Worm (Caenorhabditis elegans) whole organism, L1 larva: Measurements from ENCODE around the gene Y1A5A.1.

Experiments
- F16B12.6 ChIP-seq: fragments of 150-350 bp; optimal IDR thresholded peaks from 2 replicates; lab custom pipeline; 2014; ENCODE audit warnings: missing biosample characterization, missing genetic modification characterization
- Y116A8C.19 ChIP-seq: sonication (generic microtip); optimal IDR thresholded peaks from 2 replicates; lab custom pipeline; 2016; ENCODE audit warnings: missing compliant biosample characterization, missing genetic modification characterization, borderline replicate concordance
- aly-2 ChIP-seq: fragments of 150-350 bp; optimal IDR thresholded peaks from 2 replicates; lab custom pipeline; 2014; ENCODE audit warnings: missing biosample characterization, missing genetic modification characterization
- ama-1 ChIP-seq: fragments of 150-350 bp; optimal IDR thresholded peaks from 2 replicates; lab custom pipeline; 2014
- blmp-1 ChIP-seq: fragments of 150-350 bp; optimal IDR thresholded peaks from 2 replicates; lab custom pipeline; 2014; ENCODE audit warnings: missing biosample characterization, missing genetic modification characterization
- ceh-88 ChIP-seq: fragments of 200-800 bp; sonication (Bioruptor generic); IDR thresholded peaks from 2 replicates; pipeline ENCODE4 v1.3.6; 2022; ENCODE audit warnings: missing genetic modification characterization, missing compliant biosample characterization
- ceh-90 ChIP-seq: sonication (generic microtip); optimal IDR thresholded peaks from 2 replicates; lab custom pipeline; 2016; ENCODE audit warnings: missing genetic modification characterization, missing compliant biosample characterization
- efl-1 ChIP-seq, 4 experiments: fragments of 150-350 bp; optimal IDR thresholded peaks in 3 of 4; peaks in 1 of 4; 1 replicate in 1 of 4; 2 replicates in 3 of 4; lab custom pipeline; 2014; ENCODE audit warnings: missing biosample characterization in 2 of 4, missing genetic modification characterization in 2 of 4, missing genetic modification reagents in 2 of 4
- efl-3 ChIP-seq: fragments of 200-800 bp; sonication (Bioruptor generic); optimal IDR thresholded peaks from 2 replicates; lab custom pipeline; 2018; ENCODE audit warnings: mild to moderate bottlenecking, missing genetic modification characterization, missing compliant biosample characterization
- elt-2 ChIP-seq: sonication (generic microtip); optimal IDR thresholded peaks from 2 replicates; lab custom pipeline; 2016; ENCODE audit warnings: missing genetic modification characterization, mild to moderate bottlenecking, inconsistent platforms, missing compliant biosample characterization, missing genetic modification reagents
- fos-1 ChIP-seq: fragments of 150-350 bp; optimal IDR thresholded peaks from 2 replicates; lab custom pipeline; 2014; ENCODE audit warnings: missing biosample characterization, missing genetic modification characterization
- isw-1 ChIP-seq: fragments of 200-800 bp; sonication (Bioruptor generic); IDR thresholded peaks from 2 replicates; pipeline ENCODE4 v1.3.6; 2022; ENCODE audit warnings: missing genetic modification characterization, missing compliant biosample characterization
- lin-13 ChIP-seq: fragments of 150-350 bp; optimal IDR thresholded peaks from 2 replicates; lab custom pipeline; 2014; ENCODE audit warnings: missing biosample characterization, missing genetic modification reagents, missing genetic modification characterization
- lin-35 ChIP-seq, 2 experiments: fragments of 150-350 bp; optimal IDR thresholded peaks; 2 replicates each; lab custom pipeline; 2014; ENCODE audit warnings: missing biosample characterization in 2 of 2, missing genetic modification characterization in 2 of 2, missing genetic modification reagents in 2 of 2
- lin-39 ChIP-seq: fragments of 150-350 bp; optimal IDR thresholded peaks from 2 replicates; lab custom pipeline; 2014; ENCODE audit warnings: missing biosample characterization, missing genetic modification reagents, missing genetic modification characterization
- mdl-1 ChIP-seq, 2 experiments: fragments of 150-350 bp; optimal IDR thresholded peaks; 2 replicates each; lab custom pipeline; 2014 to 2017; ENCODE audit warnings: missing biosample characterization in 2 of 2, missing genetic modification characterization in 2 of 2, inconsistent platforms in 1 of 2
- mef-2 ChIP-seq: fragments of 150-350 bp; optimal IDR thresholded peaks from 2 replicates; lab custom pipeline; 2014; ENCODE audit warnings: missing biosample characterization, missing genetic modification characterization
- nhr-11 ChIP-seq: fragments of 150-350 bp; optimal IDR thresholded peaks from 2 replicates; lab custom pipeline; 2014; ENCODE audit warnings: missing biosample characterization, missing genetic modification characterization
- nhr-20 ChIP-seq: sonication (generic microtip); optimal IDR thresholded peaks from 2 replicates; lab custom pipeline; 2016; ENCODE audit warnings: mild to moderate bottlenecking, missing genetic modification characterization, missing compliant biosample characterization
- nhr-71 ChIP-seq: sonication (generic microtip); optimal IDR thresholded peaks from 2 replicates; lab custom pipeline; 2016; ENCODE audit warnings: mild to moderate bottlenecking, missing genetic modification characterization, moderate library complexity, missing compliant biosample characterization
- nhr-85 ChIP-seq: sonication (generic microtip); peaks from one replicate; lab custom pipeline; 2016; ENCODE audit warnings: missing genetic modification characterization, inconsistent platforms, missing compliant biosample characterization
- nhr-90 ChIP-seq: sonication (generic microtip); optimal IDR thresholded peaks from 2 replicates; lab custom pipeline; 2016; ENCODE audit warnings: mild to moderate bottlenecking, missing genetic modification characterization, missing compliant biosample characterization; ENCODE audit not compliant: poor library complexity
- pag-3 ChIP-seq: sonication (generic microtip); optimal IDR thresholded peaks from 2 replicates; lab custom pipeline; 2017; ENCODE audit warnings: missing genetic modification characterization, mild to moderate bottlenecking, missing compliant biosample characterization, antibody characterized with exemption, borderline replicate concordance; ENCODE audit not compliant: insufficient read depth
- pax-3 ChIP-seq: fragments of 200-800 bp; sonication (Bioruptor generic); optimal IDR thresholded peaks from 2 replicates; lab custom pipeline; 2018; ENCODE audit warnings: mild to moderate bottlenecking, missing genetic modification characterization, moderate library complexity, missing compliant biosample characterization
- rnt-1 ChIP-seq: sonication (generic microtip); optimal IDR thresholded peaks from 2 replicates; lab custom pipeline; 2016; ENCODE audit warnings: mild to moderate bottlenecking, missing genetic modification characterization, moderate library complexity, missing compliant biosample characterization
- snpc-4 ChIP-seq: fragments of 150-350 bp; optimal IDR thresholded peaks from 2 replicates; lab custom pipeline; 2014; ENCODE audit warnings: missing biosample characterization, missing genetic modification characterization
- snu-23 ChIP-seq: sonication (generic microtip); optimal IDR thresholded peaks from 2 replicates; lab custom pipeline; 2016; ENCODE audit warnings: missing genetic modification characterization, missing compliant biosample characterization
- tbx-2 ChIP-seq: sonication (generic microtip); optimal IDR thresholded peaks from 2 replicates; lab custom pipeline; 2016; ENCODE audit warnings: missing genetic modification characterization, missing compliant biosample characterization
- vab-15 ChIP-seq: sonication (generic microtip); optimal IDR thresholded peaks from 2 replicates; lab custom pipeline; 2017; ENCODE audit warnings: missing genotype, mild to moderate bottlenecking, missing genetic modification characterization, missing compliant biosample characterization
- xbp-1 ChIP-seq: sonication (generic microtip); optimal IDR thresholded peaks from 2 replicates; lab custom pipeline; 2016; ENCODE audit warnings: missing genetic modification characterization, missing compliant biosample characterization
- ztf-11 ChIP-seq, 2 experiments: sonication (generic microtip); optimal IDR thresholded peaks; 2 replicates each; lab custom pipeline; 2016 to 2017; ENCODE audit warnings: missing genetic modification characterization in 2 of 2, missing biosample characterization in 1 of 2, missing compliant biosample characterization in 1 of 2

Gene Y1A5A.1

DNA sequence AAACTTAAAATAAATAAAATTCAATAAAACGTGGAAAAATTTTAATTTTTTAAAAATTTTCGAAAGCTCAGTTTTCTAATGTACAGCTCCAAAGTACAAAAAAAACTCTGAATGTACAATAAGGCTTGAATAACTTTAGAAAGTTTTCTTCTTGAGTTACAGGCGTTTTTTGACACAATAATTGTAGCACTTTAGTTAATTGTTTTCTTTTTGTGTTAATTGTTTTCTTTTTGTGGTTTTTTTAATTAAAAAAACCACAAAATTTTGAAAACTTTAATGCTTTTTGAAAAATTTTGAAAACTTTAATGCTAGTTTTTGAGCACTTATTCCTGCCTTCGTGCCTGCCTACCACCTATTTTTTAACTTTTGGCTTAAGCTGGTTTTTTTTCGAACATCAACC, 22.2 kb downstream of the Y1A5A.1 start, which contains the start of gene R10E9.2:
TSS of gene R10E9.2 (minus strand) at position 101 of the 400 bp plus-strand sequence.
- no peak for TF ChIP-seq snu-23 (GFP tag; lab: Kevin White, UChicago)
- TF ChIP-seq nhr-85 (tag; lab: Kevin White, UChicago), result peak; percentile 36

DNA sequence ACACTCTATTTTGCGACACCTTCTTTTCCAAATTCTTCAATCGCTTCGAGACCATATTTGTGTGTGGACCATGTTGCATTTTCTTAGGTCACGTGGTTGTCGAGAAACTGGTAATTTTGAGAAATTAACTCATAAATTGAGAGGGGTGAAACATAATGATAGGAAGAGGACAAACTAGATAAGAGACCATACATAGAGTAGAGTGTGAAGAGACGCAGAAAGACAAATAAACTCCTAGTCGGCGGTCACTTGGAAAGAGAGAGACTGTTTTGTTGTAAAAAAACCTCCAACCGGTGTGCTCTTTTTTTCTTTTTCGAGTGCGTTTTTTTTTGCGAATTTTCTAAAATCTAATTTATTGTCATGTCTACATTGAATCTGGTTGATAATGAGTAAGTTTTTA, 26.5 kb downstream of the Y1A5A.1 start, which contains the start of gene R10E9.3:
TSS of gene R10E9.3 (plus strand) at position 235 of the 400 bp plus-strand sequence.
- TF ChIP-seq nhr-11, result no peak
- peak in 1 of 2 experiments; percentile 40 for TF ChIP-seq lin-35 (GFP tag; optimal IDR thresholded peaks at IDR 0.05; lab: Kevin White, UChicago)
- TF ChIP-seq fos-1 (tag; lab: Kevin White, UChicago), result no peak
- peak; percentile 10 for TF ChIP-seq elt-2 (tag; lab: Kevin White, UChicago)
- peak in 1 of 2 experiments; percentile 5 for TF ChIP-seq mdl-1 (tag; optimal IDR thresholded peaks at IDR 0.05; lab: Kevin White, UChicago)
- TF ChIP-seq ceh-88 (GFP tag; lab: Robert Waterston, UW), result no peak
- no peak for TF ChIP-seq efl-1 (optimal IDR thresholded peaks at IDR 0.05; lab: Kevin White, UChicago)
- peak in 1 of 2 experiments; percentile 83 for TF ChIP-seq efl-1 (GFP tag; optimal IDR thresholded peaks at IDR 0.05 in 1 of 2; lab: Kevin White, UChicago)
- no peak for TF ChIP-seq xbp-1 (tag; lab: Kevin White, UChicago)
- no peak for TF ChIP-seq pag-3
- TF ChIP-seq nhr-20, result peak; percentile 32
- no peak for TF ChIP-seq isw-1
- TF ChIP-seq pax-3 (tag; lab: Kevin White, UChicago), result no peak

DNA sequence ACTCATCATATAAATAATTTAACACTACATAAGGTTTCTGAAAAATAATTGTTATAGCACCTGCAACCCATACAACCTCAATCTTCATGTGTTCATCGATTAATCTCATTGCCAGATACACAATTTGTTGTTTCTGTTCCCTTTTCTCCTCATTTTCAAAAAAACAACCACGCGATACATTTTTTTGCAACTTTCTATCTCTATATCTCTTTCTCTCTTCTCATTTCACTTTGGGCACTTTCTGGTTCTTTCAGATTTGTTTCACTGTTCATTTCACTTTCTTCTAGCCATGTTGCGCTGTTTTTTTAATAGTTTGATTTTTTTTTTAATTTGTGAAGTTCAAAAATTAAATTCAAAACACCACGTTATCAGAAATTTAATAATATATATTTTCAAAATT, 27.3 kb downstream of the Y1A5A.1 start:
- TF ChIP-seq blmp-1 (tag; lab: Kevin White, UChicago), result peak; percentile 53
- no peak for TF ChIP-seq rnt-1 (tag; lab: Kevin White, UChicago)
- TF ChIP-seq ceh-90 (tag; lab: Kevin White, UChicago), result no peak
- TF ChIP-seq nhr-90, result no peak
- TF ChIP-seq nhr-71 (tag; lab: Kevin White, UChicago), result no peak

DNA sequence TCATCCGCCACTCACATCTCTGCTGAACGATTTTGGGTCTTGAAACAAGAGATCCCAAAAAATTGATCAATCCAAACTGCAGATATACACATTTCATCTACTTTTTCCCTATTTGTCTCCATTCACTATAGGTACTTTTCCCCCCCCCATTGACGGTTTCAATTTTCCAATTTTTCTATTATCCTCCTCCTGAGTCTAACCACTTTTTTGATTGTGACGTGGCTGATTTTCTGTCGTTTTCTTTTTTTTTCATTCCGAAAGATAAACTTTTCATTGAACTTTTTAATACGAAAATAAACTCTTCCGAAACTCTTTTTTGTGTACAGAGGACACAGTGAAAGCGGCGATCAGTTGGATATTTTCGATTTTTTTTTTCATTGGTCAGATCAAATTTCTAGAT, 28.6 kb downstream of the Y1A5A.1 start:
- TF ChIP-seq vab-15 (tag; lab: Kevin White, UChicago), result no peak

DNA sequence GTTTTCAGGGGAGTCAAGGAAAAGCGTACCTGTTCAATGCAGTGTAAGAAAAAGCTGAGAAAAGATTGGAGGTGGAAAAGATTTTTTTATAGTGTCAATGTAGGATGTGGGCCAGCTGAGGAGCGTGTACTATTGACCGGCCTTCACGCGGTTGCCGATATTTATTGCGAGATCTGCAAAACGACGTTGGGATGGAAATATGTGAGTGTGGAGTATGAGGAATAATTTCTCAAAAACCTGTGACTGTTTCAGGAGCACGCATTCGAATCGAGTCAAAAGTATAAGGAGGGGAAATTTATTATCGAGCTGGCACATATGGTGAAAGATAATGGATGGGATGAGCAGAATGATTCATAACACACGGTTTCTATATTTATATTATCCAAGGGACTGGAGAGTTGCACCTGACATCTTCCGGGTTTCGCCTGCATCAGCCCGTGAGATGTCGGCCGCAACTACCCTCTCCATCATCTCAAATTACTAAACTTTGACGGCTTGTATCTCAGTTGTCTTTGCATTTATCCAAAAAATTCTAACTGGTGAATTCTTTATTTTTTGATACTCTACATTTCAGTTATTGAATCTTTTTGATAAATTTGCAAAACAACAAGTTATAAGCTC, 29.2 kb downstream of the Y1A5A.1 start:
- TF ChIP-seq Y116A8C.19, result no peak
- no peak for TF ChIP-seq lin-39 (tag; lab: Kevin White, UChicago)
- TF ChIP-seq lin-13 (GFP tag; lab: Kevin White, UChicago), result peak; percentile 41
- no peak for TF ChIP-seq F16B12.6 (tag; lab: Kevin White, UChicago)
- no peak for TF ChIP-seq aly-2 (tag; lab: Kevin White, UChicago)
- TF ChIP-seq snpc-4 (tag; lab: Kevin White, UChicago), result peak; percentile 81
- no peak for TF ChIP-seq mef-2 (tag; lab: Kevin White, UChicago)
- TF ChIP-seq tbx-2 (tag; lab: Kevin White, UChicago), result peak; percentile 6
- TF ChIP-seq ztf-11 (tag; optimal IDR thresholded peaks at IDR 0.05; lab: Kevin White, UChicago), result peak in 1 of 2 experiments; percentile 73
- TF ChIP-seq ama-1 (lab: Kevin White, UChicago), result peak; percentile 41

DNA sequence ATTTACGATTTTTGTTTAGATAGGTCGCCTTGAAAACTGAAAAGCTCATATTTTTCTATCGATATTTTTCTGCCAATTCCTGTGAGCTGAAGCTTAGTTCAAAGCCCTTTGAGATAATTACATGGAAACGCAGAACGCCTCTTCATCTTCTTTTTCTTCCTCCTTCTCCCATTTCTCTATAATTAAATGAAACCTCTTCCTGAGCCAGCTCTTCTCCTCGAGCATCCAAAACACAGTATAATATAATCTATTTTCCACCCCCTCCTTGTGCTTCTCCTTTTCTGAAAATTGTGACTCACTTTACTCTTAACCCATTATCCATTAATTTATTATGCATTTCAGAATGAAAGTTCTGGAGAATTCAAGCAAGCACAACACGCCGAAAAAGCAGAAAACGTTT, 30.2 kb downstream of the Y1A5A.1 start, which contains the start of gene F37A8.5:
TSS of gene F37A8.5 (plus strand) at position 332 of the 400 bp plus-strand sequence.
- peak; percentile 15 for TF ChIP-seq nhr-71 (tag; lab: Kevin White, UChicago)
- no peak for TF ChIP-seq efl-3
